Fruit fly (Drosophila melanogaster) whole organism: ENCODE results near the gene Cnep1r2.

Source experiments
- Dll ChIP-seq: fragments of >200 bp; optimal IDR thresholded peaks from 2 replicates; lab custom pipeline; 2017
- psq ChIP-seq: fragments of >200 bp; optimal IDR thresholded peaks from 2 replicates; lab custom pipeline; 2017

- TF ChIP-seq psq (lab: Kevin White, UChicago): no peak
- TF ChIP-seq Dll (lab: Kevin White, UChicago): no peak
Measured at dm6 chr3L:10637819-10638218, at the start of gene Cnep1r2.
